Fruit fly (Drosophila melanogaster): ENCODE data around the gene Oseg5.
A peak's percentile ranks its signal among the peaks of the same experiment; 100 is the strongest.

The Oseg5 gene

DNA sequence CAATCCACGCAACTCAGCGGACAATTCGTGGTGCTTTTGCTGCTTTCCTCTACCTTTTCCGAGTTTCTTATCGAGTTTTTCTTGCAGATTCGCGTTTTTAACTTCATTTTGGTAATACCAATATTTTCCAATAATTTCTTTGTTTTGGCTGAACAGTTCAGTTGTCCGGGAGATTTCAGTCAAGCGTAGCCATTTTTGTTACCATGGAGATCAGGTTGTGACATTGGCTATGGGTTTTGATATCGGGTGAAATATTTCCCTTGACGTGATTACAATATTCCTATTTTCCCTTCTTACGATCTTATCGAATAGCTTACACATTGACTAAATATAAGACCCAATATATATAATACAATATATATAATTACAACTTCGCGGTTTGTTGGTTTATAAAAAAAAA is at the start of gene Oseg5:
Gene Oseg5, minus strand, starts transcription at position 340 of the 400 bp plus-strand sequence.
- TF ChIP-seq toe (GFP tag; optimal IDR thresholded peaks at IDR 0.05), result no peak
- no peak for TF ChIP-seq CG12768 (GFP tag; optimal IDR thresholded peaks at IDR 0.05)

DNA sequence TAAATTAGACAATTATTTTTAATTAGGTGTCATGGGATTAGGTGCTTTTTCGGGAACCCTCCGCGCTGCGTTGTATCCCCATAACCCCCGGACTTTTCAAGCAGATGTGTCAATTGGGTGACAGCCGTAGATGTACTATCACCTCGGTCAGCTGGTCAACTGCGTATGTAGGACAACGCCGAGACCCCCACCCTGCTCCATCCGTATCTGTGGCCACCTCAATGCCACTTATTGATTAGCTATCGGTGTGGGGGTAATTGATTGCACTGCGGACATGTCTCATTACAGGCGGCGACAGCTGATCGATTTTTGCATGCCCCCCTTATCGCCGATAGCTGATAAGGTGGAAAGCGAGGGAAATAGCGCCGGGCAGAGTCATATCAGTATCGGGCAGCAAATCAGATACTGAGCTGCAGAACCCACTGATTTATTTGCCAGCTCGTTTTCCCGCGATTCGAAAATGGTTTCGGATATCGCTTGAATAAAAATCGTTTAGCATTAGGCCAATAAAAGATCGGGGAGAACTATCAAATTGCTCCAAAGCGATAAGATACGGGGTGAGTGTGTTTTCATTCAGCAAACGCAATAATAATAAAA is 48.1 kb upstream of the Oseg5 start:
- peak; percentile 2 for TF ChIP-seq Mnt (GFP tag; optimal IDR thresholded peaks at IDR 0.05)
- no peak for TF ChIP-seq CG7101 (tag; optimal IDR thresholded peaks at IDR 0.05)
- TF ChIP-seq tj (GFP tag; optimal IDR thresholded peaks at IDR 0.05), result no peak
- TF ChIP-seq ovo (GFP tag; optimal IDR thresholded peaks at IDR 0.05), result peak; percentile 45
- peak; percentile 14 for TF ChIP-seq CG33017 (tag; optimal IDR thresholded peaks at IDR 0.05)
- peak; percentile 72 for TF ChIP-seq cic (GFP tag; optimal IDR thresholded peaks at IDR 0.05)
- TF ChIP-seq CG12768 (GFP tag; optimal IDR thresholded peaks at IDR 0.05), result peak; percentile 31
- TF ChIP-seq pad (GFP tag; optimal IDR thresholded peaks at IDR 0.05), result peak; percentile 21
- TF ChIP-seq CG7045 (GFP tag; optimal IDR thresholded peaks at IDR 0.05), result no peak

DNA sequence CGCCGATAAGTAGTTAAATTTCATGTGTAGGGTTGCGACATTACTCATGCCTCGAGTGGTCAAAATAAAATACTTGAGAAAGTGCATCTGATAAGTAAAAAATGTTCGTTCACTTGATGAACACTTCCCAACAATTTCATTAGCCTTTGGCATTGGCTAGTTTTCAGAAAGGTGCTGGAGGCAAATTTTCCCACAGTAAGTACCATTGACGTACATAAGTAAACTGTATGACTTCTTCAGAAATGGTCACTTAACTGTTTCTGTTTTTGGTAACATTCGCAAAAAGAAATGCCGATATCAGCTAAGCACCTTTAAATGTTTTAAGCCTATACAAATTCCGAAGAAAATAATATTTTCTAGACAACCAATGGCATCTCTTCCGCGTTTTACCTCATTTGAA is 47.5 kb upstream of the Oseg5 start:
- no peak for TF ChIP-seq Clk (GFP tag; optimal IDR thresholded peaks at IDR 0.05)
- TF ChIP-seq kay (GFP tag; ENCODE audit: borderline replicate concordance), result peak; percentile 91

DNA sequence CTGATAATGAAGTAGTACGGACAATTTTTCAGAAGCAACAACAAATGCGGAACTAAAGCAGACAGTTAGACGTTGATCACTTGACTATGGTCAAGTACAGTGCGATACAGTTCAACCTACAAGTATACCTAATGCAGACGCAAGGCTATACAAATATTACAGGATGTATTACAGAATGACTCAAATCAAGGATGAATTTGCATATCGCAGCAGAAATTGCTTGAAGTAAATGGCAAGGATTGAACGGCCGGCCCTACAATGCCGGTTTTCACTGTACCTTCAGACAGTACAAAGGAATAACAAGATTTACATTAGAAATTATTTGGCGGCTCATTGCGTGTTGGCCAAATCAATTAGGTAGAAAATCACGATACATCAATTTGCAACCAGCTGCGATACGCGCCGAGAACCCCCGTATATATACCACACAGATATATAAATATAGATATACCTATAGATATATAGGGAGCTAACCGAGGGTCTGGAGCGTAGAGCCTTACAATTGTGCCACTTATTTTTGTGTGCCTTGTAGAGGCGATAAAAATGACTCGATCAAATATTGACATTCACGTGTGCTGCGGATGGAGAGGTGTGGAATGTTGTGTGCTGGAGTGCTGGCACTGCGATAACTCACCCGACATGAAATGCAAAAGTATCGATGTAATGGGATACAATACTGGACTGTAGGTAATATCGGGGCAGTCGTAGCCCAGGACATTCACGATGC is 45.9 kb upstream of the Oseg5 start:
- no peak for TF ChIP-seq toe (GFP tag; optimal IDR thresholded peaks at IDR 0.05)
- TF ChIP-seq pad (GFP tag; optimal IDR thresholded peaks at IDR 0.05), result peak; percentile 51
- TF ChIP-seq ovo (GFP tag; optimal IDR thresholded peaks at IDR 0.05), result peak; percentile 19
- no peak for TF ChIP-seq cnc (optimal IDR thresholded peaks at IDR 0.05)
- peak; percentile 75 for TF ChIP-seq CG7101 (tag; optimal IDR thresholded peaks at IDR 0.05)
- no peak for TF ChIP-seq CG5204 (GFP tag; optimal IDR thresholded peaks at IDR 0.05)
- no peak for TF ChIP-seq bab1 (GFP tag; optimal IDR thresholded peaks at IDR 0.05)
- peak; percentile 37 for TF ChIP-seq CG11617 (GFP tag; optimal IDR thresholded peaks at IDR 0.05)
- no peak for TF ChIP-seq Crg-1 (GFP tag; optimal IDR thresholded peaks at IDR 0.05)
- TF ChIP-seq Hr96 (GFP tag; optimal IDR thresholded peaks at IDR 0.05), result peak; percentile 33
- peak; percentile 21 for TF ChIP-seq Clk (GFP tag; optimal IDR thresholded peaks at IDR 0.05)
- TF ChIP-seq kay (GFP tag; ENCODE audit: borderline replicate concordance), result no peak
- peak; percentile 34 for TF ChIP-seq cic (GFP tag; optimal IDR thresholded peaks at IDR 0.05)
- peak; percentile 82 for TF ChIP-seq CG12768 (GFP tag; optimal IDR thresholded peaks at IDR 0.05)
- TF ChIP-seq CG1620 (GFP tag; optimal IDR thresholded peaks at IDR 0.05), result no peak
- TF ChIP-seq CG14711 (tag; optimal IDR thresholded peaks at IDR 0.05), result peak; percentile 75
- peak; percentile 80 for TF ChIP-seq CG7045 (GFP tag; optimal IDR thresholded peaks at IDR 0.05)
- TF ChIP-seq tj (GFP tag; optimal IDR thresholded peaks at IDR 0.05), result peak; percentile 18
- TF ChIP-seq CG33017 (tag; optimal IDR thresholded peaks at IDR 0.05), result peak; percentile 74
- TF ChIP-seq Mnt (GFP tag; optimal IDR thresholded peaks at IDR 0.05), result peak; percentile 4

DNA sequence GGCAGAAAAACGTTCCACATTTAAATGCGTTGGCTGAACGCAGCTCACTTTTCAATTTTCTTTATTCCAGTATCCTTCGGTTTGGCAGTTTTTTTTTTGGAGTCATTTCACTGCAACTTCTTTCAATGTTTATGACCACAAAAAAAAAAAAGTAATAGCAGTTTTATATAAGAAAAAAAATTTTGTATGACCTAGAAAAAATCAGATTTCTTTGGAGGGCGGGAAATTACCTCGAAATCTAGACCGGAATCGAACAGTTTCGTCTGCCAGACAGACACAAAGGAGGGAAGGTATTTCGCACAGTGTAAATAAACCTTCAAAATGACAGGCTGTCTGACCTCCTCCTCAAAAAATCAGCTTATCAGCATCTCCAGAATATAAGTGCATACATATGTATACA is 44.8 kb upstream of the Oseg5 start:
- TF ChIP-seq kay (GFP tag; ENCODE audit: borderline replicate concordance) (peak; percentile 24), Crg-1 (GFP tag; optimal IDR thresholded peaks at IDR 0.05) (no peak), toe (GFP tag; optimal IDR thresholded peaks at IDR 0.05) (no peak), cic (GFP tag; optimal IDR thresholded peaks at IDR 0.05) (no peak), CG12768 (GFP tag; optimal IDR thresholded peaks at IDR 0.05) (no peak), Hr96 (GFP tag; optimal IDR thresholded peaks at IDR 0.05) (no peak)

DNA sequence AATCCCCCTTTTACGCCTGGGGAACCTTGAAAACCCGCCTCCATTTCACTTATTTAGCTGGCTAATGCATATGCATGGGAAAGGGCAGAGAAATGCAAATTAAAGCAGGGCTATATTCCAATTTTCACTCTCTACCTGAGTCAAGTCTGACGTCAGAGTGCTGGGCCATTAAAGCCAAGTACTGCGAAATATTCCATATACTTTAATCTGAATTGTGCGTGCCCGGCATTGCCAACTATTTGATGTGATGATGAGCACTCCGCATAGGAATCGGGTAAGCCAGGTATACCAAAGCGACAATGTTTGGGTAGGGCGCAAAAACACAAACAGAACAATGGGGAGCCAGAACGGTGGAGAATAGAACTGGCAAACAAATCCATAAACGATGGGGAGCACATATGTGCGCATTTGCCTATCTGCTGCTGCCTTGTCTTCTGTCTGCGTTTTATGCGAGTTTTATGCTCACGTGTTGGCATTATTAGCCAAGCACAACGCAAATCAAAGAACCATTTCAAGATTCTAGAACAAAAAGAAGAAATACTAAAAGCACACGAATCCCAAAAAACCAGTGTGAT is 44.0 kb upstream of the Oseg5 start:
- TF ChIP-seq Hr96 (GFP tag; optimal IDR thresholded peaks at IDR 0.05), result no peak
- peak; percentile 69 for TF ChIP-seq kay (GFP tag; ENCODE audit: borderline replicate concordance)

DNA sequence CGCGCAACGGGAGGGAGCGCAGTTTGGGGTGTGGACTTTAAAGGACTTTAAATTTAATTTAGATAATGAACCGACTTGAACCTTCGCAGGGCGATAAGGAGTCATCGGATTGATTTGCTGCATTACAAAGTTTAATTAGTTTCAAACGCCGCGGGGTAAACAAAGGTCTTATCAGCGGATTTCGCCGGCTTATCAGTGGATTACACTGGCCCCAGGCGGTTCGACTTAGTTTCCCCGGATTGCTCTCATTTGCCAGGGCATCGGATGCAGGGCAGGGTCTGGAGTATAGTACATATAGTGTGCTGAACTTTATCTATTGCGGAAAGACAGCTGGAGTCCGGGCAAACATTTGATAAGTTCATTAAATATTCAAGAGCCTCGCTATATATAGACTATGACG is 42.8 kb upstream of the Oseg5 start:
- TF ChIP-seq Mnt (GFP tag; optimal IDR thresholded peaks at IDR 0.05) (no peak), CG1620 (GFP tag; optimal IDR thresholded peaks at IDR 0.05) (no peak), CG12768 (GFP tag; optimal IDR thresholded peaks at IDR 0.05) (no peak), kay (GFP tag; ENCODE audit: borderline replicate concordance) (peak; percentile 51), Hr96 (GFP tag; optimal IDR thresholded peaks at IDR 0.05) (no peak), CG11617 (GFP tag; optimal IDR thresholded peaks at IDR 0.05) (no peak)

DNA sequence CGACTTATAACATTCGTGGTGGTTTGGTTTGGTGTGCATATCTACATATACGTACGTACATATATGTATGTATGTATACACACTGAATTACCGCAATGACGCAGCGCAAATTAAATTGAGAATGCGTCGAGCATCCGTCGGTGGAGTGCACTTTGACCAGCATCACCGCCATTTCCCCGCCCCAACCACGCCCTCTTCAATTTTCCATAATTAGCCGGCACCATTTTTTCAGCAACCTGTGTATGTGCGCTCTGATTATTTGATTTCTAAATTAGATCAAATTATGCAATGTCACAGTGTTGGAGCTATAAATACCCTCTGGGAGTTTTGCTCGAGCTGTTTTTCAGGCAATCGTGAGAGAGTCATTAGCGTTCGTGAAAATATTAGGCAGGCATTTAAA is 42.4 kb upstream of the Oseg5 start:
- TF ChIP-seq CG7101 (tag; optimal IDR thresholded peaks at IDR 0.05) (no peak), ovo (GFP tag; optimal IDR thresholded peaks at IDR 0.05) (no peak), CG1620 (GFP tag; optimal IDR thresholded peaks at IDR 0.05) (no peak), cnc (optimal IDR thresholded peaks at IDR 0.05) (peak in 1 of 2 experiments; percentile 84), Mnt (GFP tag; optimal IDR thresholded peaks at IDR 0.05) (no peak), tj (GFP tag; optimal IDR thresholded peaks at IDR 0.05) (no peak)
